Fruit fly (Drosophila melanogaster) whole organism, embryonic: ENCODE measurements around the gene HP1b.

Experiments used
- Adf1 ChIP-seq: fragments of 200-800 bp; sonication (Bioruptor generic); IDR thresholded peaks from 2 replicates; pipeline ENCODE4 v1.3.6; 2022; ENCODE audit warnings: missing biosample characterization, missing genetic modification characterization
- Atf-2 ChIP-seq: fragments of 200-800 bp; sonication (Bioruptor generic); optimal IDR thresholded peaks from 2 replicates; lab custom pipeline; 2016; ENCODE audit warnings: missing biosample characterization, missing genetic modification characterization
- Atf3 ChIP-seq: fragments of 200-800 bp; sonication (Bioruptor generic); optimal IDR thresholded peaks from 3 replicates; lab custom pipeline; 2016; ENCODE audit warnings: missing biosample characterization, missing genetic modification characterization
- Bgb ChIP-seq: fragments of 200-800 bp; sonication (Bioruptor generic); IDR thresholded peaks from 2 replicates; pipeline ENCODE4 v1.3.6; 2022; ENCODE audit warnings: missing biosample characterization, missing genetic modification characterization; ENCODE audit not compliant: partially characterized antibody
- BtbVII ChIP-seq: fragments of 200-800 bp; sonication (Bioruptor generic); optimal IDR thresholded peaks from 3 replicates; lab custom pipeline; 2017; ENCODE audit warnings: missing biosample characterization, mild to moderate bottlenecking, missing genetic modification characterization
- CG10654 ChIP-seq: fragments of 200-800 bp; sonication (Bioruptor generic); optimal IDR thresholded peaks from 2 replicates; lab custom pipeline; 2016; ENCODE audit warnings: missing biosample characterization, missing genetic modification characterization
- CG11504 ChIP-seq: fragments of 200-800 bp; sonication (Bioruptor generic); optimal IDR thresholded peaks from 3 replicates; lab custom pipeline; 2019; ENCODE audit warnings: missing biosample characterization, mild to moderate bottlenecking, missing genetic modification characterization, moderate library complexity
- CG11560 ChIP-seq: fragments of 200-800 bp; sonication (Bioruptor generic); IDR thresholded peaks from 3 replicates; pipeline ENCODE4 v1.3.6; 2022; ENCODE audit warnings: missing biosample characterization, missing genetic modification characterization
- CG12769 ChIP-seq: fragments of 200-800 bp; sonication (Bioruptor generic); optimal IDR thresholded peaks from 2 replicates; lab custom pipeline; 2019; ENCODE audit warnings: missing biosample characterization, mild to moderate bottlenecking, missing genetic modification characterization, moderate library complexity
- CG14050 ChIP-seq: fragments of 200-800 bp; sonication (Bioruptor generic); IDR thresholded peaks from 3 replicates; pipeline ENCODE4 v1.3.6; 2022; ENCODE audit warnings: missing biosample characterization, missing genetic modification characterization
- CG1603 ChIP-seq: fragments of 200-800 bp; sonication (Bioruptor generic); optimal IDR thresholded peaks from 2 replicates; lab custom pipeline; 2019; ENCODE audit warnings: missing biosample characterization, mild to moderate bottlenecking, missing genetic modification characterization, moderate library complexity
- CG16863 ChIP-seq: fragments of 200-800 bp; sonication (Bioruptor generic); optimal IDR thresholded peaks from 3 replicates; lab custom pipeline; 2016; ENCODE audit warnings: missing biosample characterization, missing genetic modification characterization
- CG17328 ChIP-seq: fragments of 200-800 bp; sonication (Bioruptor generic); IDR thresholded peaks from 2 replicates; pipeline ENCODE4 v1.3.6; 2022; ENCODE audit warnings: missing biosample characterization, missing genetic modification characterization
- CG17912 ChIP-seq: fragments of 200-800 bp; sonication (Bioruptor generic); optimal IDR thresholded peaks from 2 replicates; lab custom pipeline; 2018; ENCODE audit warnings: missing biosample characterization, mild to moderate bottlenecking, missing genetic modification characterization
- CG1832 ChIP-seq: fragments of 200-800 bp; sonication (Bioruptor generic); optimal IDR thresholded peaks from 2 replicates; lab custom pipeline; 2017; ENCODE audit warnings: missing biosample characterization, mild to moderate bottlenecking, missing genetic modification characterization, inconsistent platforms
- CG18599 ChIP-seq: fragments of 200-800 bp; sonication (Bioruptor generic); optimal IDR thresholded peaks from 3 replicates; lab custom pipeline; 2017; ENCODE audit warnings: missing biosample characterization, missing genetic modification characterization, mild to moderate bottlenecking, moderate library complexity, missing genetic modification reagents
- CG3163 ChIP-seq: fragments of 200-800 bp; sonication (Bioruptor generic); optimal IDR thresholded peaks from 3 replicates; lab custom pipeline; 2016; ENCODE audit warnings: missing biosample characterization, missing genetic modification characterization
- CG32532 ChIP-seq: fragments of 200-800 bp; sonication (Bioruptor generic); IDR thresholded peaks from 2 replicates; pipeline ENCODE4 v1.3.6; 2022; ENCODE audit warnings: missing biosample characterization, missing genetic modification characterization
- CG3995 ChIP-seq: fragments of 200-800 bp; sonication (Bioruptor generic); optimal IDR thresholded peaks from 3 replicates; lab custom pipeline; 2016; ENCODE audit warnings: missing biosample characterization, missing genetic modification characterization
- CG4360 ChIP-seq: fragments of 200-800 bp; sonication (Bioruptor generic); IDR thresholded peaks from 2 replicates; pipeline ENCODE4 v1.3.6; 2022; ENCODE audit warnings: missing biosample characterization, missing genetic modification characterization
- CG4617 ChIP-seq: fragments of 200-800 bp; sonication (Bioruptor generic); optimal IDR thresholded peaks from 3 replicates; lab custom pipeline; 2016; ENCODE audit warnings: missing biosample characterization, missing genetic modification characterization, borderline replicate concordance
- CG4730 ChIP-seq: fragments of 200-800 bp; sonication (Bioruptor generic); IDR thresholded peaks from 2 replicates; pipeline ENCODE4 v1.3.6; 2022; ENCODE audit warnings: missing biosample characterization, missing genetic modification characterization
- CG6854 ChIP-seq: fragments of 200-800 bp; sonication (Bioruptor generic); optimal IDR thresholded peaks from 3 replicates; lab custom pipeline; 2017; ENCODE audit warnings: missing biosample characterization, mild to moderate bottlenecking, missing genetic modification characterization
- CG7745 ChIP-seq: fragments of 200-800 bp; sonication (Bioruptor generic); optimal IDR thresholded peaks from 2 replicates; lab custom pipeline; 2018; ENCODE audit warnings: missing biosample characterization, mild to moderate bottlenecking, missing genetic modification characterization, moderate library complexity
- CG9876 ChIP-seq: fragments of 200-800 bp; sonication (Bioruptor generic); optimal IDR thresholded peaks from 2 replicates; lab custom pipeline; 2016; ENCODE audit warnings: missing biosample characterization, missing genetic modification characterization
- CTCF ChIP-seq: fragments of 200-800 bp; sonication (Bioruptor generic); optimal IDR thresholded peaks from 2 replicates; lab custom pipeline; 2017; ENCODE audit warnings: missing biosample characterization, mild to moderate bottlenecking, missing genetic modification characterization, moderate library complexity
- D19B ChIP-seq: fragments of 200-800 bp; sonication (Bioruptor generic); optimal IDR thresholded peaks from 2 replicates; lab custom pipeline; 2017; ENCODE audit warnings: missing biosample characterization, mild to moderate bottlenecking, missing genetic modification characterization
- Deaf1 ChIP-seq: fragments of 200-800 bp; optimal IDR thresholded peaks from 3 replicates; lab custom pipeline; 2019; ENCODE audit warnings: missing biosample characterization, mild to moderate bottlenecking, missing genetic modification characterization, moderate library complexity
- GATAe ChIP-seq: fragments of 200-800 bp; sonication (Bioruptor generic); conservative IDR thresholded peaks from 2 replicates; pipeline ENCODE4 v1.3.6; 2022; ENCODE audit warnings: missing biosample characterization, missing genetic modification characterization
- HLH4C ChIP-seq: fragments of 200-800 bp; sonication (Bioruptor generic); IDR thresholded peaks from 3 replicates; pipeline ENCODE4 v1.3.6; 2022; ENCODE audit warnings: missing biosample characterization, missing genetic modification characterization; ENCODE audit not compliant: partially characterized antibody
- Hand ChIP-seq: fragments of 200-800 bp; sonication (Bioruptor generic); optimal IDR thresholded peaks from 2 replicates; lab custom pipeline; 2017; ENCODE audit warnings: mild to moderate bottlenecking, missing biosample characterization, missing genetic modification reagents, missing genetic modification characterization
- Lhr ChIP-seq: fragments of 200-800 bp; sonication (Bioruptor generic); optimal IDR thresholded peaks from 3 replicates; lab custom pipeline; 2017; ENCODE audit warnings: mild to moderate bottlenecking, missing biosample characterization, missing genetic modification reagents, missing genetic modification characterization
- MTF-1 ChIP-seq: fragments of 200-800 bp; sonication (Bioruptor generic); optimal IDR thresholded peaks from 2 replicates; lab custom pipeline; 2018; ENCODE audit warnings: missing biosample characterization, mild to moderate bottlenecking, missing genetic modification characterization, borderline replicate concordance
- Oaz ChIP-seq: fragments of 200-800 bp; sonication (Bioruptor generic); IDR thresholded peaks from 2 replicates; pipeline ENCODE4 v1.3.6; 2022; ENCODE audit warnings: missing biosample characterization, missing genetic modification characterization
- Sry-β ChIP-seq: fragments of 200-800 bp; sonication (Bioruptor generic); optimal IDR thresholded peaks from 2 replicates; lab custom pipeline; 2018; ENCODE audit warnings: missing biosample characterization, mild to moderate bottlenecking, missing genetic modification characterization, moderate library complexity
- Vsx1 ChIP-seq: fragments of 200-800 bp; sonication (Bioruptor generic); optimal IDR thresholded peaks from 2 replicates; lab custom pipeline; 2017; ENCODE audit warnings: missing biosample characterization, mild to moderate bottlenecking, missing genetic modification characterization, missing genetic modification reagents
- ara ChIP-seq: fragments of 200-800 bp; sonication (Bioruptor generic); IDR thresholded peaks from 2 replicates; pipeline ENCODE4 v1.3.6; 2022; ENCODE audit warnings: missing biosample characterization, missing genetic modification characterization
- bab2 ChIP-seq: fragments of 200-800 bp; sonication (Bioruptor generic); optimal IDR thresholded peaks from 2 replicates; lab custom pipeline; 2016; ENCODE audit warnings: missing biosample characterization, missing genetic modification characterization
- cg ChIP-seq: fragments of 200-800 bp; sonication (Bioruptor generic); optimal IDR thresholded peaks from 3 replicates; lab custom pipeline; 2019; ENCODE audit warnings: missing biosample characterization, mild to moderate bottlenecking, missing genetic modification characterization, moderate library complexity
- dan ChIP-seq: fragments of 200-800 bp; sonication (Bioruptor generic); IDR thresholded peaks from 2 replicates; pipeline ENCODE4 v1.3.6; 2022; ENCODE audit warnings: missing biosample characterization, missing genetic modification characterization
- disco-r ChIP-seq: fragments of 200-800 bp; sonication (Bioruptor generic); optimal IDR thresholded peaks from 2 replicates; lab custom pipeline; 2016; ENCODE audit warnings: missing biosample characterization, missing genetic modification characterization
- dm ChIP-seq: fragments of 200-800 bp; sonication (Bioruptor generic); optimal IDR thresholded peaks from 3 replicates; lab custom pipeline; 2016; ENCODE audit warnings: missing biosample characterization, missing genetic modification characterization
- ewg ChIP-seq: fragments of 200-800 bp; sonication (Bioruptor generic); optimal IDR thresholded peaks from 3 replicates; lab custom pipeline; 2017; ENCODE audit warnings: mild to moderate bottlenecking, missing biosample characterization, missing genetic modification reagents, missing genetic modification characterization
- exex ChIP-seq: fragments of 200-800 bp; sonication (Bioruptor generic); optimal IDR thresholded peaks from 4 replicates; lab custom pipeline; 2018; ENCODE audit warnings: missing biosample characterization, mild to moderate bottlenecking, missing genetic modification characterization, moderate library complexity
- gcm ChIP-seq: fragments of 200-800 bp; sonication (Bioruptor generic); optimal IDR thresholded peaks from 2 replicates; lab custom pipeline; 2019; ENCODE audit warnings: missing biosample characterization, mild to moderate bottlenecking, missing genetic modification characterization, moderate library complexity
- kah ChIP-seq: fragments of 200-800 bp; sonication (Bioruptor generic); optimal IDR thresholded peaks from 2 replicates; lab custom pipeline; 2018; ENCODE audit warnings: missing biosample characterization, mild to moderate bottlenecking, missing genetic modification characterization
- lola ChIP-seq, 3 experiments: fragments of >200 bp in 2 of 3; fragments of 200-800 bp in 1 of 3; sonication (Bioruptor generic) in 1 of 3; optimal IDR thresholded peaks; 2 replicates each; lab custom pipeline; 2017 to 2019; ENCODE audit warnings: missing biosample characterization in 3 of 3, missing genetic modification characterization in 3 of 3, mild to moderate bottlenecking in 1 of 3, moderate library complexity in 1 of 3
- pan ChIP-seq, 4 experiments: fragments of >200 bp in 3 of 4; fragments of 200-800 bp in 1 of 4; sonication (Bioruptor generic) in 1 of 4; optimal IDR thresholded peaks in 3 of 4; IDR thresholded peaks in 1 of 4; 2 replicates each; pipeline versions ENCODE4 v1.3.6 to Lab custom; 2017 to 2022; ENCODE audit warnings: missing biosample characterization in 2 of 4, missing genetic modification characterization in 2 of 4, mixed read lengths in 1 of 4
- pb ChIP-seq: fragments of 200-800 bp; sonication (Bioruptor generic); optimal IDR thresholded peaks from 3 replicates; lab custom pipeline; 2016; ENCODE audit warnings: missing biosample characterization, missing genetic modification characterization
- ro ChIP-seq: fragments of 200-800 bp; sonication (Bioruptor generic); IDR thresholded peaks from 2 replicates; pipeline ENCODE4 v1.3.6; 2022; ENCODE audit warnings: missing biosample characterization, missing genetic modification characterization
- ttk ChIP-seq: fragments of 200-800 bp; sonication (Bioruptor generic); IDR thresholded peaks from 2 replicates; pipeline ENCODE4 v2.1.2; 2022; ENCODE audit warnings: missing biosample characterization, missing genetic modification characterization
- yki ChIP-seq: fragments of >200 bp; optimal IDR thresholded peaks from 3 replicates; lab custom pipeline; 2018

HP1b gene

DNA sequence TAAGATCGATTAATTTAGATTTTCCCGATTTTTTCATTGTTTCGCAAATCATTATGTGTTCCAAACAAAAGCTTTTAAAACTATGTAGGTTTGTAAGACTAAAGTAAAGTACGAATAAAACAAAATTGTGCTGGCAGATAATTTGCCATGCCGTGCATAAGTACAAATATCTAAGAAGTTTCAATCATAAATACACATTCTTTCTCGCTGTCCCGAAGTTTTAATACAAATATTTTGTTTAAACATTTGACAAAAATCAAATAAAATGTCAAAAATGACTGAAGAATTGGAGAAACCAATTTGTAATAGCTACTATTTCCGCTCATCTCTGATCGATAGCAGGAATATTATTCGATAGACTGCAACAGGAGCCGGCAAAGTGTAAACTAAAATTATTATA lies 1.7 kb downstream of the HP1b start, which contains the start of gene APC4 (continued):
- TF ChIP-seq kah (GFP tag; lab: Kevin White, UChicago): no peak
- TF ChIP-seq dan (GFP tag; lab: Robert Waterston, UW): no peak
- no peak for TF ChIP-seq BtbVII
- TF ChIP-seq lola (GFP tag; optimal IDR thresholded peaks at IDR 0.05; lab: Kevin White, UChicago): peak in 1 of 3 experiments; percentile 48
- TF ChIP-seq Hand (GFP tag; lab: Kevin White, UChicago): no peak
- TF ChIP-seq CG4360 (GFP tag; lab: Robert Waterston, UW): no peak
- no peak for TF ChIP-seq CG14050 (GFP tag; lab: Robert Waterston, UW)
- TF ChIP-seq ewg (GFP tag; lab: Kevin White, UChicago): no peak
- no peak for TF ChIP-seq CG16863 (GFP tag; lab: Kevin White, UChicago)
- no peak for TF ChIP-seq yki (lab: Kevin White, UChicago)
- no peak for TF ChIP-seq CG11504 (tag; lab: Kevin White, UChicago)
- TF ChIP-seq CG7745 (tag; lab: Kevin White, UChicago): no peak
- TF ChIP-seq CG9876 (GFP tag; lab: Kevin White, UChicago): no peak
- no peak for TF ChIP-seq cg (GFP tag; lab: Kevin White, UChicago)
- TF ChIP-seq Oaz (GFP tag; lab: Robert Waterston, UW): no peak
- no peak for TF ChIP-seq CG10654
- TF ChIP-seq CG1832 (GFP tag; lab: Kevin White, UChicago): no peak
- TF ChIP-seq Vsx1 (GFP tag; lab: Kevin White, UChicago): no peak
- no peak for TF ChIP-seq Adf1 (GFP tag; lab: Robert Waterston, UW)
- no peak for TF ChIP-seq CG4617
- TF ChIP-seq CG3163 (GFP tag; lab: Kevin White, UChicago): no peak
- peak; percentile 9 for TF ChIP-seq Atf-2 (GFP tag; lab: Kevin White, UChicago)
- TF ChIP-seq CG17328 (GFP tag; lab: Robert Waterston, UW): no peak
- no peak for TF ChIP-seq HLH4C (GFP tag; lab: Robert Waterston, UW)
- no peak for TF ChIP-seq D19B
- TF ChIP-seq dm (GFP tag; lab: Kevin White, UChicago): no peak
- TF ChIP-seq Lhr (GFP tag; lab: Kevin White, UChicago): no peak
- peak; percentile 25 for TF ChIP-seq bab2 (GFP tag; lab: Kevin White, UChicago)
- TF ChIP-seq CG4730 (GFP tag; lab: Robert Waterston, UW): no peak
- no peak for TF ChIP-seq ro (GFP tag; lab: Robert Waterston, UW)
- no peak for TF ChIP-seq Deaf1 (tag; lab: Kevin White, UChicago)
- no peak for TF ChIP-seq CG12769 (tag; lab: Kevin White, UChicago)
- TF ChIP-seq GATAe (GFP tag; lab: Robert Waterston, UW): no peak
- peak; percentile 88 for TF ChIP-seq CG11560 (tag; lab: Robert Waterston, UW)
- no peak for TF ChIP-seq CG17912
- TF ChIP-seq MTF-1 (GFP tag; lab: Kevin White, UChicago): no peak
- TF ChIP-seq CG6854 (GFP tag; lab: Kevin White, UChicago): no peak
- TF ChIP-seq Bgb (GFP tag; lab: Robert Waterston, UW): no peak
- TF ChIP-seq CG3995 (GFP tag; lab: Kevin White, UChicago): no peak
- TF ChIP-seq gcm (GFP tag; lab: Kevin White, UChicago): no peak
- TF ChIP-seq ttk: no peak
- no peak for TF ChIP-seq exex (tag; lab: Kevin White, UChicago)
- TF ChIP-seq Sry-β (GFP tag; lab: Kevin White, UChicago): peak; percentile 94
- no peak for TF ChIP-seq disco-r (GFP tag; lab: Kevin White, UChicago)
- TF ChIP-seq pan (optimal IDR thresholded peaks at IDR 0.05; lab: Kevin White, UChicago): no peak
- no peak for TF ChIP-seq pan (GFP tag; optimal IDR thresholded peaks at IDR 0.05 in 1 of 2, IDR thresholded peaks at IDR 0.05 in 1 of 2)
- TF ChIP-seq CG1603 (tag; lab: Kevin White, UChicago): no peak
- no peak for TF ChIP-seq CG32532 (GFP tag; lab: Robert Waterston, UW)
- no peak for TF ChIP-seq CTCF (GFP tag; lab: Kevin White, UChicago)
- no peak for TF ChIP-seq ara
- TF ChIP-seq pb (GFP tag; lab: Kevin White, UChicago): no peak
- no peak for TF ChIP-seq CG18599 (GFP tag; lab: Kevin White, UChicago)
- no peak for TF ChIP-seq Atf3
